Worm (Caenorhabditis elegans) whole organism, L2 larva: ENCODE data around the gene C14A4.12.

Experiments
- ama-1 ChIP-seq: fragments of 150-350 bp; optimal IDR thresholded peaks from 2 replicates; lab custom pipeline; 2018; ENCODE audit warnings: inconsistent platforms
- dmd-4 ChIP-seq: sonication (generic microtip); optimal IDR thresholded peaks from 2 replicates; lab custom pipeline; 2017; ENCODE audit warnings: missing biosample characterization, missing genetic modification characterization
- elt-3 ChIP-seq: sonication (generic microtip); optimal IDR thresholded peaks from 2 replicates; lab custom pipeline; 2017; ENCODE audit warnings: missing biosample characterization, missing genetic modification characterization
- lin-39 ChIP-seq: fragments of 150-350 bp; optimal IDR thresholded peaks from 2 replicates; lab custom pipeline; 2014; ENCODE audit warnings: missing biosample characterization, missing genetic modification reagents, missing genetic modification characterization
- nhr-23 ChIP-seq: fragments of 150-350 bp; optimal IDR thresholded peaks from 2 replicates; lab custom pipeline; 2014; ENCODE audit warnings: missing biosample characterization, missing genetic modification reagents, missing genetic modification characterization
- nhr-25 ChIP-seq: fragments of 150-350 bp; sonication (generic microtip); optimal IDR thresholded peaks from 3 replicates; lab custom pipeline; 2014; ENCODE audit warnings: missing biosample characterization, missing genetic modification characterization
- nhr-6 ChIP-seq: fragments of 150-350 bp; optimal IDR thresholded peaks from 2 replicates; lab custom pipeline; 2014; ENCODE audit warnings: missing biosample characterization, missing genetic modification characterization
- peb-1 ChIP-seq: fragments of 150-350 bp; optimal IDR thresholded peaks from 2 replicates; lab custom pipeline; 2014; ENCODE audit warnings: missing biosample characterization, missing genetic modification characterization
- skn-1 ChIP-seq: sonication (generic microtip); optimal IDR thresholded peaks from 2 replicates; lab custom pipeline; 2017; ENCODE audit warnings: missing biosample characterization, missing genetic modification characterization
- sma-3 ChIP-seq: sonication (generic microtip); optimal IDR thresholded peaks from 2 replicates; lab custom pipeline; 2016; ENCODE audit warnings: missing genetic modification reagents, missing genetic modification characterization, missing compliant biosample characterization
- unc-62 ChIP-seq: fragments of 150-350 bp; optimal IDR thresholded peaks from 2 replicates; lab custom pipeline; 2014; ENCODE audit warnings: missing biosample characterization, missing genetic modification reagents, missing genetic modification characterization

DNA sequence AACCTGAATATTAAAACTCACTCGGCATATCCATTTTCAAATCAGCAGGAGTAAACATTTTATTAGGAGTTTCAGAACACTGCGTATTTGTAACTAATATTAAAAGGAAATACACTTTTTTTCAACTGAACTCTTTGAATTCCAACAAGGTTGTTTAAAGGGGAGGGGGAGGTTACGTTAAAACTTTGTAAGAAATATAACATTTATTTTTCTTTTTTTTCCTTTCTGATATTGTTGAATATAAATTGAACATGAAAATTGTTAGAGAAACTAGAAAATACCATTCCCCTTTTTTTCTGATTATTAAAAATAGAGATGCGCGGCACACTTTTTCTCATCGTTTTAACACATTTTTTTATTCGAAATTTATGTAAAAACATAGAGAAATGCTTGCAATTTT is 14.8 kb upstream of the C14A4.12 start, which contains the start of gene C14A4.8:
- TF ChIP-seq nhr-23 (tag; lab: Kevin White, UChicago): no peak
- no peak for TF ChIP-seq skn-1 (tag; lab: Kevin White, UChicago)
- no peak for TF ChIP-seq sma-3 (GFP tag; lab: Kevin White, UChicago)
- no peak for TF ChIP-seq lin-39 (tag; lab: Kevin White, UChicago)
- TF ChIP-seq unc-62 (GFP tag; lab: Kevin White, UChicago): no peak
- no peak for TF ChIP-seq nhr-25
- TF ChIP-seq peb-1 (tag; lab: Kevin White, UChicago): no peak
- TF ChIP-seq elt-3: no peak
- no peak for TF ChIP-seq dmd-4 (tag; lab: Kevin White, UChicago)
- TF ChIP-seq ama-1: no peak
- no peak for TF ChIP-seq nhr-6 (tag; lab: Kevin White, UChicago)
